Fruit fly (Drosophila melanogaster) Kc167 (cell line): ENCODE measurements around the gene Rchy1.

Source experiments
- Myc ChIP-seq: fragments of >200 bp; optimal IDR thresholded peaks from 2 replicates; lab custom pipeline; 2017; ENCODE audit warnings: missing external identifiers
- Sin3A ChIP-seq: fragments of >200 bp; optimal IDR thresholded peaks from 2 replicates; lab custom pipeline; 2018; ENCODE audit warnings: missing external identifiers
- h ChIP-seq: fragments of >200 bp; optimal IDR thresholded peaks from 3 replicates; lab custom pipeline; 2018; ENCODE audit warnings: missing external identifiers

DNA sequence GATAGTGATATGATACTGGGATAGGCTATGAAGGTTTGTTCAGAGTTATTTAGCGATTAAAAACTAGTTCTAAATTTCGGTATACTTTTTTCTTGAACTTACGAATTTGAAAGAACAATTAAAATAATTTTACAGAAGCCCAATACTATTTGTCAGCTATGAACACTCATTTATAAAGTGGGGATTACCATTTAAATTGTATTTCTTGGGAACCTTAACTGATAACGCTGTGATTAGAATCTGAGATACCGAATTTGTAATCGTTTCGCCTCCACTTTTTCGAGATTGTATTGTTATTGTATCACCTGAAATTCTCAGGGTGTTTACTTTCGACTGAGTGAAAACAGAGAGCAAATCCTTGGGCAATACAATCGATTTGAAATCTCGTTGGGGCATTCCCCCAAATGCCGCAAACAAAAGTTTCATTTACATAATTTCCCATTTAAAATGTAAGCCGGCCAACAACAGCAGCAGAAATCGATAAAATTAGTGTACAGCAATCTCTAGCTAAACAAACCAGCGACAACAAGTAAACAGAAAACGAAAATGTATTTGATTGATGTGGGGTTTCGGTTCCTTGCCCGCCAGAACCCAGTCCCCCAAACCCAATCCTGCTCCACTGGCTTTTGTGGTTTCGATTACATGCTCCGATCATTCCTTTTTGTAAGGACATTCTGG lies 35.3 kb upstream of the Rchy1 start:
- no peak for TF ChIP-seq Myc
- no peak for TF ChIP-seq Sin3A (lab: Kevin White, UChicago)
- TF ChIP-seq h (lab: Kevin White, UChicago), result no peak
